Worm (Caenorhabditis elegans) whole organism, L4/young adult: ENCODE results near the gene str-82.

Source experiments
- W03F9.2 ChIP-seq: fragments of 150-350 bp; optimal IDR thresholded peaks from 2 replicates; lab custom pipeline; 2014; ENCODE audit warnings: missing biosample characterization, missing genetic modification characterization
- dao-5 ChIP-seq: sonication (generic microtip); optimal IDR thresholded peaks from 2 replicates; lab custom pipeline; 2016; ENCODE audit warnings: missing genotype, missing genetic modification characterization, moderate library complexity, missing compliant biosample characterization
- him-1 ChIP-seq: sonication (generic microtip); optimal IDR thresholded peaks from 2 replicates; lab custom pipeline; 2016; ENCODE audit warnings: missing genotype, missing genetic modification reagents, missing genetic modification characterization, missing compliant biosample characterization

ce11 chrV:3931326-3931725, 43.1 kb upstream of the str-82 start, which contains the start of gene srx-63:
- TF ChIP-seq him-1 (tag; lab: Kevin White, UChicago) (no peak), dao-5 (tag; lab: Kevin White, UChicago) (no peak), W03F9.2 (tag; lab: Kevin White, UChicago) (no peak)
